Worm (Caenorhabditis elegans) whole organism, L2 larva: Measurements from ENCODE around the gene spig-5.

ENCODE experiments used
- F13H6.1 ChIP-seq: sonication (generic microtip); optimal IDR thresholded peaks from 2 replicates; lab custom pipeline; 2016; ENCODE audit warnings: missing genetic modification characterization, missing compliant biosample characterization
- R02D3.7 ChIP-seq: fragments of 150-350 bp; optimal IDR thresholded peaks from 2 replicates; lab custom pipeline; 2014; ENCODE audit warnings: missing biosample characterization, missing genetic modification characterization
- Y55F3AM.14 ChIP-seq: fragments of 200-800 bp; sonication (Bioruptor generic); optimal IDR thresholded peaks from 2 replicates; lab custom pipeline; 2018; ENCODE audit warnings: mild to moderate bottlenecking, missing genetic modification characterization, missing compliant biosample characterization
- ZK546.5 ChIP-seq: sonication (generic microtip); optimal IDR thresholded peaks from 2 replicates; lab custom pipeline; 2017; ENCODE audit warnings: missing biosample characterization, missing genetic modification characterization
- alr-1 ChIP-seq: fragments of 150-350 bp; optimal IDR thresholded peaks from 2 replicates; lab custom pipeline; 2014; ENCODE audit warnings: missing biosample characterization, missing genetic modification characterization
- ama-1 ChIP-seq: fragments of 150-350 bp; optimal IDR thresholded peaks from 2 replicates; lab custom pipeline; 2018; ENCODE audit warnings: inconsistent platforms
- blmp-1 ChIP-seq: sonication (generic microtip); optimal IDR thresholded peaks from 2 replicates; lab custom pipeline; 2017; ENCODE audit warnings: missing genetic modification characterization, mild to moderate bottlenecking, missing compliant biosample characterization, antibody characterized with exemption, moderate library complexity; ENCODE audit not compliant: insufficient read depth
- ceh-16 ChIP-seq: fragments of 150-350 bp; optimal IDR thresholded peaks from 2 replicates; lab custom pipeline; 2014; ENCODE audit warnings: missing biosample characterization, missing genetic modification characterization
- ceh-82 ChIP-seq: fragments of 150-350 bp; optimal IDR thresholded peaks from 2 replicates; lab custom pipeline; 2014; ENCODE audit warnings: missing biosample characterization, missing genetic modification characterization
- crh-2 ChIP-seq: sonication (generic microtip); optimal IDR thresholded peaks from 2 replicates; lab custom pipeline; 2017; ENCODE audit warnings: missing biosample characterization, missing genetic modification characterization
- dmd-4 ChIP-seq: sonication (generic microtip); optimal IDR thresholded peaks from 2 replicates; lab custom pipeline; 2017; ENCODE audit warnings: missing biosample characterization, missing genetic modification characterization
- fos-1 ChIP-seq: fragments of 150-350 bp; optimal IDR thresholded peaks from 2 replicates; lab custom pipeline; 2014; ENCODE audit warnings: missing biosample characterization, missing genetic modification characterization
- lin-13 ChIP-seq: fragments of 150-350 bp; optimal IDR thresholded peaks from 2 replicates; lab custom pipeline; 2014; ENCODE audit warnings: missing biosample characterization, missing genetic modification reagents, missing genetic modification characterization
- lsy-2 ChIP-seq, 2 experiments: fragments of 150-350 bp in 1 of 2; sonication (generic microtip) in 1 of 2; optimal IDR thresholded peaks; 2 replicates each; lab custom pipeline; 2014 to 2017; ENCODE audit warnings: missing biosample characterization in 2 of 2, missing genetic modification characterization in 2 of 2
- mab-5 ChIP-seq: fragments of 150-350 bp; optimal IDR thresholded peaks from 2 replicates; lab custom pipeline; 2014; ENCODE audit warnings: missing biosample characterization, missing genetic modification characterization
- mbf-1 ChIP-seq: sonication (generic microtip); optimal IDR thresholded peaks from 2 replicates; lab custom pipeline; 2017; ENCODE audit warnings: missing biosample characterization, missing genetic modification characterization
- mdl-1 ChIP-seq, 2 experiments: fragments of 150-350 bp in 1 of 2; sonication (generic microtip) in 1 of 2; optimal IDR thresholded peaks; 2 replicates each; lab custom pipeline; 2017; ENCODE audit warnings: missing biosample characterization in 2 of 2, missing genetic modification characterization in 2 of 2
- nhr-10 ChIP-seq: sonication (generic microtip); optimal IDR thresholded peaks from 2 replicates; lab custom pipeline; 2017; ENCODE audit warnings: missing biosample characterization, missing genetic modification characterization
- nhr-12 ChIP-seq: fragments of 150-350 bp; optimal IDR thresholded peaks from 2 replicates; lab custom pipeline; 2014; ENCODE audit warnings: missing biosample characterization, missing genetic modification characterization
- nhr-129 ChIP-seq: fragments of 150-350 bp; optimal IDR thresholded peaks from 2 replicates; lab custom pipeline; 2014; ENCODE audit warnings: missing biosample characterization, missing genetic modification characterization
- nhr-21 ChIP-seq: fragments of 150-350 bp; optimal IDR thresholded peaks from 2 replicates; lab custom pipeline; 2014; ENCODE audit warnings: missing biosample characterization, missing genetic modification characterization
- nhr-25 ChIP-seq: fragments of 150-350 bp; sonication (generic microtip); optimal IDR thresholded peaks from 3 replicates; lab custom pipeline; 2014; ENCODE audit warnings: missing biosample characterization, missing genetic modification characterization
- nhr-6 ChIP-seq: fragments of 150-350 bp; optimal IDR thresholded peaks from 2 replicates; lab custom pipeline; 2014; ENCODE audit warnings: missing biosample characterization, missing genetic modification characterization
- skn-1 ChIP-seq: sonication (generic microtip); optimal IDR thresholded peaks from 2 replicates; lab custom pipeline; 2017; ENCODE audit warnings: missing biosample characterization, missing genetic modification characterization
- sma-3 ChIP-seq: sonication (generic microtip); optimal IDR thresholded peaks from 2 replicates; lab custom pipeline; 2016; ENCODE audit warnings: missing genetic modification reagents, missing genetic modification characterization, missing compliant biosample characterization
- unc-39 ChIP-seq: fragments of 150-350 bp; optimal IDR thresholded peaks from 2 replicates; lab custom pipeline; 2014; ENCODE audit warnings: missing biosample characterization, missing genetic modification characterization
- unc-55 ChIP-seq: fragments of 150-350 bp; sonication (generic microtip); optimal IDR thresholded peaks from 3 replicates; lab custom pipeline; 2014; ENCODE audit warnings: missing biosample characterization, missing genetic modification reagents, missing genetic modification characterization
- unc-62 ChIP-seq: fragments of 150-350 bp; optimal IDR thresholded peaks from 2 replicates; lab custom pipeline; 2014; ENCODE audit warnings: missing biosample characterization, missing genetic modification reagents, missing genetic modification characterization
- ztf-1 ChIP-seq: fragments of 200-800 bp; sonication (Bioruptor generic); conservative IDR thresholded peaks from 2 replicates; pipeline ENCODE4 v1.3.6; 2022; ENCODE audit warnings: missing genetic modification characterization, missing compliant biosample characterization
- ztf-11 ChIP-seq: sonication (generic microtip); optimal IDR thresholded peaks from 2 replicates; lab custom pipeline; 2017; ENCODE audit warnings: missing biosample characterization, missing genetic modification characterization

The spig-5 gene

ce11 chrV:14290636-14291035, 17.6 kb upstream of the spig-5 start, which contains the start of gene F14D7.18:
TSS of gene F14D7.18 (minus strand) at chrV:14290736.
- no peak for TF ChIP-seq nhr-12 (tag; lab: Kevin White, UChicago)
- TF ChIP-seq F13H6.1 (tag; lab: Kevin White, UChicago): no peak
- TF ChIP-seq ztf-1 (GFP tag; lab: Robert Waterston, UW): no peak
- no peak for TF ChIP-seq ama-1

- TF ChIP-seq nhr-12 (tag; lab: Kevin White, UChicago): no peak
- TF ChIP-seq fos-1 (tag; lab: Kevin White, UChicago): no peak
Observed at ce11 chrV:14293667-14294194, 14.5 kb upstream of the spig-5 start, which contains the start of gene F14D7.2. TSS of gene F14D7.2 (minus strand) at chrV:14293717.

ce11 chrV:14294396-14294795, 13.9 kb upstream of the spig-5 start, which contains the start of gene F14D7.9:
TSS of gene F14D7.9 (plus strand) at chrV:14294696.
- TF ChIP-seq ceh-16 (tag; lab: Kevin White, UChicago): no peak
- TF ChIP-seq unc-62 (GFP tag; lab: Kevin White, UChicago): no peak
- no peak for TF ChIP-seq mab-5 (tag; lab: Kevin White, UChicago)
- TF ChIP-seq unc-39 (tag; lab: Kevin White, UChicago): no peak
- no peak for TF ChIP-seq mbf-1 (tag; lab: Kevin White, UChicago)
- no peak for TF ChIP-seq mdl-1 (tag; optimal IDR thresholded peaks at IDR 0.05; lab: Kevin White, UChicago)
- TF ChIP-seq ztf-1 (GFP tag; lab: Robert Waterston, UW): no peak
- TF ChIP-seq fos-1 (tag; lab: Kevin White, UChicago): no peak
- TF ChIP-seq ZK546.5 (tag; lab: Kevin White, UChicago): no peak
- TF ChIP-seq F13H6.1 (tag; lab: Kevin White, UChicago): no peak
- no peak for TF ChIP-seq lin-13 (GFP tag; lab: Kevin White, UChicago)
- no peak for TF ChIP-seq lsy-2 (tag; optimal IDR thresholded peaks at IDR 0.05; lab: Kevin White, UChicago)
- no peak for TF ChIP-seq nhr-21 (tag; lab: Kevin White, UChicago)
- no peak for TF ChIP-seq R02D3.7 (tag; lab: Kevin White, UChicago)
- TF ChIP-seq alr-1: no peak
- no peak for TF ChIP-seq nhr-25
- TF ChIP-seq, all 48 proteins: peak for 0

ce11 chrV:14296499-14296898, 11.8 kb upstream of the spig-5 start, which contains the start of gene F14D7.3:
TSS of gene F14D7.3 (plus strand) at chrV:14296799.
- no peak for TF ChIP-seq ama-1
- no peak for TF ChIP-seq unc-39 (tag; lab: Kevin White, UChicago)
- TF ChIP-seq nhr-12 (tag; lab: Kevin White, UChicago): no peak
- TF ChIP-seq lin-13 (GFP tag; lab: Kevin White, UChicago): no peak
- TF ChIP-seq lsy-2 (tag; optimal IDR thresholded peaks at IDR 0.05; lab: Kevin White, UChicago): no peak
- TF ChIP-seq nhr-10 (tag; lab: Kevin White, UChicago): no peak
- TF ChIP-seq blmp-1 (tag; lab: Kevin White, UChicago): no peak
- no peak for TF ChIP-seq mdl-1 (tag; optimal IDR thresholded peaks at IDR 0.05; lab: Kevin White, UChicago)
- TF ChIP-seq ceh-82 (tag; lab: Kevin White, UChicago): no peak
- no peak for TF ChIP-seq dmd-4 (tag; lab: Kevin White, UChicago)
- no peak for TF ChIP-seq Y55F3AM.14 (GFP tag; lab: Kevin White, UChicago)
- no peak for TF ChIP-seq skn-1 (tag; lab: Kevin White, UChicago)
- no peak for TF ChIP-seq nhr-129 (tag; lab: Kevin White, UChicago)

ce11 chrV:14299569-14300064, 8.6 kb upstream of the spig-5 start, which contains the start of the genes spig-3 and F14D7.12:
TSS of gene spig-3 (minus strand) at chrV:14299669.
TSS of gene F14D7.12 (plus strand) at chrV:14300014.
- TF ChIP-seq mab-5 (tag; lab: Kevin White, UChicago) (no peak), crh-2 (no peak), sma-3 (GFP tag; lab: Kevin White, UChicago) (no peak), nhr-10 (tag; lab: Kevin White, UChicago) (no peak), unc-55 (GFP tag; lab: Kevin White, UChicago) (no peak), nhr-6 (tag; lab: Kevin White, UChicago) (no peak), alr-1 (no peak), ama-1 (no peak), ztf-11 (tag; lab: Kevin White, UChicago) (no peak)

- TF ChIP-seq lsy-2 (tag; optimal IDR thresholded peaks at IDR 0.05; lab: Kevin White, UChicago): no peak
- peak; percentile 52 for TF ChIP-seq fos-1 (tag; lab: Kevin White, UChicago)
Observed at ce11 chrV:14301076-14301475, 7.2 kb upstream of the spig-5 start, which contains the start of gene F14D7.6. TSS of gene F14D7.6 (plus strand) at chrV:14301413.
